Worm (Caenorhabditis elegans) whole organism, late embryonic: Measurements from ENCODE around the gene lec-12.

Experiments used
- Y22D7AL.16 ChIP-seq: sonication (generic microtip); optimal IDR thresholded peaks from 2 replicates; lab custom pipeline; 2016; ENCODE audit warnings: missing genetic modification characterization, missing compliant biosample characterization
- ceh-19 ChIP-seq: fragments of 200-800 bp; sonication (Bioruptor generic); optimal IDR thresholded peaks from 2 replicates; lab custom pipeline; 2018; ENCODE audit warnings: mild to moderate bottlenecking, missing genetic modification characterization, missing compliant biosample characterization
- ceh-2 ChIP-seq: sonication (generic microtip); optimal IDR thresholded peaks from 2 replicates; lab custom pipeline; 2016; ENCODE audit warnings: missing genotype, missing genetic modification characterization, missing compliant biosample characterization
- ceh-9 ChIP-seq: sonication (generic microtip); optimal IDR thresholded peaks from 2 replicates; lab custom pipeline; 2016; ENCODE audit warnings: mild to moderate bottlenecking, missing genetic modification characterization, inconsistent platforms, missing compliant biosample characterization
- che-1 ChIP-seq: sonication (generic microtip); optimal IDR thresholded peaks from 2 replicates; lab custom pipeline; 2016; ENCODE audit warnings: mild to moderate bottlenecking, missing genetic modification characterization, missing compliant biosample characterization
- fax-1 ChIP-seq: sonication (generic microtip); optimal IDR thresholded peaks from 2 replicates; lab custom pipeline; 2016; ENCODE audit warnings: missing genotype, missing genetic modification characterization, missing compliant biosample characterization
- fkh-10 ChIP-seq: fragments of 150-350 bp; optimal IDR thresholded peaks from 2 replicates; lab custom pipeline; 2014; ENCODE audit warnings: missing biosample characterization, missing genetic modification reagents, missing genetic modification characterization
- hlh-6 ChIP-seq: sonication (generic microtip); optimal IDR thresholded peaks from 2 replicates; lab custom pipeline; 2016; ENCODE audit warnings: missing genotype, missing genetic modification characterization, missing compliant biosample characterization
- syd-9 ChIP-seq: sonication (generic microtip); optimal IDR thresholded peaks from 2 replicates; lab custom pipeline; 2016; ENCODE audit warnings: mild to moderate bottlenecking, missing genetic modification characterization, moderate library complexity, missing compliant biosample characterization
- ttx-3 ChIP-seq: sonication (generic microtip); optimal IDR thresholded peaks from 2 replicates; lab custom pipeline; 2016; ENCODE audit warnings: missing genetic modification reagents, missing genetic modification characterization, missing compliant biosample characterization
- unc-3 ChIP-seq, 2 experiments: fragments of 200-800 bp in 1 of 2; sonication (Bioruptor generic) in 1 of 2; sonication (generic microtip) in 1 of 2; conservative IDR thresholded peaks in 1 of 2; optimal IDR thresholded peaks in 1 of 2; 2 replicates each; pipeline versions ENCODE4 v1.3.6 to Lab custom; 2016 to 2022; ENCODE audit warnings: missing compliant biosample characterization in 2 of 2, missing genetic modification characterization in 2 of 2, missing genetic modification reagents in 1 of 2
- zip-5 ChIP-seq: sonication (generic microtip); optimal IDR thresholded peaks from 2 replicates; lab custom pipeline; 2016; ENCODE audit warnings: missing genetic modification characterization, missing compliant biosample characterization

- TF ChIP-seq che-1 (tag; lab: Kevin White, UChicago) (no peak), Y22D7AL.16 (no peak), unc-3 (GFP tag; conservative IDR thresholded peaks at IDR 0.05; lab: Robert Waterston, UW) (no peak), unc-3 (tag; optimal IDR thresholded peaks at IDR 0.05; lab: Kevin White, UChicago) (no peak), fkh-10 (GFP tag; lab: Kevin White, UChicago) (no peak), ceh-19 (GFP tag; lab: Kevin White, UChicago) (no peak), hlh-6 (tag; lab: Kevin White, UChicago) (no peak), syd-9 (tag; lab: Kevin White, UChicago) (no peak), ttx-3 (tag; lab: Kevin White, UChicago) (no peak), zip-5 (tag; lab: Kevin White, UChicago) (no peak), ceh-9 (tag; lab: Kevin White, UChicago) (no peak), ceh-2 (tag; lab: Kevin White, UChicago) (no peak), fax-1 (tag; lab: Kevin White, UChicago) (no peak)
Measured at ce11 chrV:176870-177467, 27.2 kb upstream of the lec-12 start, which contains the start of gene cul-3.
